Fruit fly (Drosophila melanogaster) whole organism, embryonic: ENCODE data around the gene CG6481.

ENCODE experiments used
- Bdp1 ChIP-seq: fragments of 200-800 bp; sonication (Bioruptor generic); optimal IDR thresholded peaks from 3 replicates; lab custom pipeline; 2016; ENCODE audit warnings: missing biosample characterization, missing genetic modification characterization
- CG10209 ChIP-seq: fragments of 200-800 bp; sonication (Bioruptor generic); optimal IDR thresholded peaks from 3 replicates; lab custom pipeline; 2017; ENCODE audit warnings: missing biosample characterization, mild to moderate bottlenecking, missing genetic modification characterization, missing genetic modification reagents
- CG10366 ChIP-seq: fragments of 200-800 bp; sonication (Bioruptor generic); IDR thresholded peaks from 2 replicates; pipeline ENCODE4 v1.3.6; 2022; ENCODE audit warnings: missing biosample characterization, missing genetic modification characterization
- CG11456 ChIP-seq: fragments of 200-800 bp; sonication (Bioruptor generic); IDR thresholded peaks from 3 replicates; pipeline ENCODE4 v1.3.6; 2022; ENCODE audit warnings: missing biosample characterization, missing genetic modification characterization
- CG11695 ChIP-seq: fragments of 200-800 bp; sonication (Bioruptor generic); IDR thresholded peaks from 3 replicates; pipeline ENCODE4 v1.3.6; 2022; ENCODE audit warnings: missing biosample characterization, missing genetic modification characterization
- CG11723 ChIP-seq: fragments of 200-800 bp; sonication (Bioruptor generic); optimal IDR thresholded peaks from 2 replicates; lab custom pipeline; 2017; ENCODE audit warnings: missing biosample characterization, mild to moderate bottlenecking, missing genetic modification characterization
- CG12104 ChIP-seq: fragments of 200-800 bp; sonication (Bioruptor generic); optimal IDR thresholded peaks from 3 replicates; lab custom pipeline; 2016; ENCODE audit warnings: missing biosample characterization, missing genetic modification characterization
- CG12299 ChIP-seq: fragments of 200-800 bp; sonication (Bioruptor generic); optimal IDR thresholded peaks from 2 replicates; lab custom pipeline; 2018; ENCODE audit warnings: missing biosample characterization, mild to moderate bottlenecking, missing genetic modification characterization
- CG12942 ChIP-seq: fragments of 200-800 bp; sonication (Bioruptor generic); optimal IDR thresholded peaks from 3 replicates; lab custom pipeline; 2016; ENCODE audit warnings: missing biosample characterization, missing genetic modification characterization
- CG13287 ChIP-seq: fragments of 200-800 bp; sonication (Bioruptor generic); IDR thresholded peaks from 2 replicates; pipeline ENCODE4 v1.3.6; 2022; ENCODE audit warnings: missing biosample characterization, missing genetic modification characterization; ENCODE audit not compliant: partially characterized antibody
- CG14014 ChIP-seq: fragments of 200-800 bp; sonication (Bioruptor generic); IDR thresholded peaks from 2 replicates; pipeline ENCODE4 v1.3.6; 2022; ENCODE audit warnings: missing biosample characterization, missing genetic modification characterization
- CG14965 ChIP-seq: fragments of 200-800 bp; sonication (Bioruptor generic); optimal IDR thresholded peaks from 2 replicates; lab custom pipeline; 2016; ENCODE audit warnings: missing biosample characterization, missing genetic modification characterization, borderline replicate concordance
- CG15073 ChIP-seq: fragments of 200-800 bp; sonication (Bioruptor generic); optimal IDR thresholded peaks from 2 replicates; lab custom pipeline; 2016; ENCODE audit warnings: missing biosample characterization, missing genetic modification characterization
- CG15696 ChIP-seq: fragments of 200-800 bp; sonication (Bioruptor generic); optimal IDR thresholded peaks from 2 replicates; lab custom pipeline; 2019; ENCODE audit warnings: missing biosample characterization, mild to moderate bottlenecking, missing genetic modification characterization, moderate library complexity
- CG17568 ChIP-seq: fragments of 200-800 bp; sonication (Bioruptor generic); optimal IDR thresholded peaks from 2 replicates; lab custom pipeline; 2018; ENCODE audit warnings: missing biosample characterization, mild to moderate bottlenecking, missing genetic modification characterization, moderate library complexity
- CG30020 ChIP-seq: fragments of 200-800 bp; optimal IDR thresholded peaks from 2 replicates; lab custom pipeline; 2019; ENCODE audit warnings: missing biosample characterization, mild to moderate bottlenecking, missing genetic modification characterization, moderate library complexity
- CG34422 ChIP-seq: fragments of 200-800 bp; sonication (Bioruptor generic); IDR thresholded peaks from 3 replicates; pipeline ENCODE4 v1.3.6; 2022; ENCODE audit warnings: missing biosample characterization, missing genetic modification characterization
- CG4424 ChIP-seq: fragments of 200-800 bp; sonication (Bioruptor generic); optimal IDR thresholded peaks from 3 replicates; lab custom pipeline; 2016; ENCODE audit warnings: missing biosample characterization, missing genetic modification characterization
- CG4854 ChIP-seq: fragments of 200-800 bp; sonication (Bioruptor generic); optimal IDR thresholded peaks from 2 replicates; lab custom pipeline; 2016; ENCODE audit warnings: missing biosample characterization, missing genetic modification characterization, inconsistent platforms
- CG6654 ChIP-seq: fragments of 200-800 bp; sonication (Bioruptor generic); optimal IDR thresholded peaks from 2 replicates; lab custom pipeline; 2017; ENCODE audit warnings: missing biosample characterization, mild to moderate bottlenecking, missing genetic modification characterization
- CG6813 ChIP-seq: fragments of 200-800 bp; sonication (Bioruptor generic); optimal IDR thresholded peaks from 2 replicates; lab custom pipeline; 2017; ENCODE audit warnings: missing biosample characterization, missing genetic modification characterization, mild to moderate bottlenecking, moderate library complexity, missing genetic modification reagents
- CG7357 ChIP-seq: fragments of 200-800 bp; sonication (Bioruptor generic); IDR thresholded peaks from 3 replicates; pipeline ENCODE4 v1.3.6; 2022; ENCODE audit warnings: missing biosample characterization, missing genetic modification characterization
- CG7556 ChIP-seq: fragments of 200-800 bp; sonication (Bioruptor generic); optimal IDR thresholded peaks from 2 replicates; lab custom pipeline; 2017; ENCODE audit warnings: missing biosample characterization, mild to moderate bottlenecking, missing genetic modification characterization
- CG7987 ChIP-seq: fragments of 200-800 bp; sonication (Bioruptor generic); optimal IDR thresholded peaks from 2 replicates; lab custom pipeline; 2018; ENCODE audit warnings: missing biosample characterization, mild to moderate bottlenecking, missing genetic modification characterization, moderate library complexity
- CG8281 ChIP-seq: fragments of 200-800 bp; sonication (Bioruptor generic); optimal IDR thresholded peaks from 2 replicates; lab custom pipeline; 2018; ENCODE audit warnings: missing biosample characterization, mild to moderate bottlenecking, missing genetic modification characterization, moderate library complexity
- Camta ChIP-seq: fragments of 200-800 bp; sonication (Bioruptor generic); optimal IDR thresholded peaks from 2 replicates; lab custom pipeline; 2016; ENCODE audit warnings: missing biosample characterization, missing genetic modification characterization
- Dbx ChIP-seq: fragments of 200-800 bp; sonication (Bioruptor generic); IDR thresholded peaks from 3 replicates; pipeline ENCODE4 v1.3.6; 2022; ENCODE audit warnings: missing biosample characterization, missing genetic modification characterization
- Hand ChIP-seq: fragments of 200-800 bp; sonication (Bioruptor generic); optimal IDR thresholded peaks from 2 replicates; lab custom pipeline; 2017; ENCODE audit warnings: mild to moderate bottlenecking, missing biosample characterization, missing genetic modification reagents, missing genetic modification characterization
- Lhr ChIP-seq: fragments of 200-800 bp; sonication (Bioruptor generic); optimal IDR thresholded peaks from 3 replicates; lab custom pipeline; 2017; ENCODE audit warnings: mild to moderate bottlenecking, missing biosample characterization, missing genetic modification reagents, missing genetic modification characterization
- NK7.1 ChIP-seq: fragments of 200-800 bp; sonication (Bioruptor generic); optimal IDR thresholded peaks from 3 replicates; lab custom pipeline; 2016; ENCODE audit warnings: missing biosample characterization, missing genetic modification characterization
- Pdp1 ChIP-seq, 2 experiments: fragments of 200-800 bp; sonication (Bioruptor generic); optimal IDR thresholded peaks; 3 replicates each; lab custom pipeline; 2016; ENCODE audit warnings: missing biosample characterization in 2 of 2, missing genetic modification characterization in 2 of 2, mild to moderate bottlenecking in 1 of 2, moderate library complexity in 1 of 2
- Sin3A ChIP-seq: fragments of >200 bp; optimal IDR thresholded peaks from 2 replicates; lab custom pipeline; 2018
- Vsx1 ChIP-seq: fragments of 200-800 bp; sonication (Bioruptor generic); optimal IDR thresholded peaks from 2 replicates; lab custom pipeline; 2017; ENCODE audit warnings: missing biosample characterization, mild to moderate bottlenecking, missing genetic modification characterization, missing genetic modification reagents
- chif ChIP-seq, 2 experiments: fragments of 200-800 bp; sonication (Bioruptor generic); optimal IDR thresholded peaks; 3 replicates each; lab custom pipeline; 2016; ENCODE audit warnings: missing biosample characterization in 2 of 2, missing genetic modification characterization in 2 of 2
- crol ChIP-seq: fragments of 200-800 bp; sonication (Bioruptor generic); IDR thresholded peaks from 2 replicates; pipeline ENCODE4 v1.3.6; 2022; ENCODE audit warnings: missing biosample characterization, missing genetic modification characterization
- dimm ChIP-seq: fragments of 200-800 bp; sonication (Bioruptor generic); IDR thresholded peaks from 2 replicates; pipeline ENCODE4 v1.3.6; 2022; ENCODE audit warnings: missing biosample characterization, missing genetic modification characterization
- dpn ChIP-seq, 2 experiments: fragments of 200-800 bp; sonication (Bioruptor generic); optimal IDR thresholded peaks; 3 replicates each; lab custom pipeline; 2016; ENCODE audit warnings: missing biosample characterization in 2 of 2, missing genetic modification characterization in 2 of 2
- exex ChIP-seq: fragments of 200-800 bp; sonication (Bioruptor generic); optimal IDR thresholded peaks from 4 replicates; lab custom pipeline; 2018; ENCODE audit warnings: missing biosample characterization, mild to moderate bottlenecking, missing genetic modification characterization, moderate library complexity
- fd102C ChIP-seq: fragments of 200-800 bp; sonication (Bioruptor generic); optimal IDR thresholded peaks from 2 replicates; lab custom pipeline; 2018; ENCODE audit warnings: missing biosample characterization, mild to moderate bottlenecking, missing genetic modification characterization, moderate library complexity
- lmd ChIP-seq: fragments of 200-800 bp; sonication (Bioruptor generic); IDR thresholded peaks from 2 replicates; pipeline ENCODE4 v1.3.6; 2022; ENCODE audit warnings: missing biosample characterization, missing genetic modification characterization
- nerfin-2 ChIP-seq: fragments of 200-800 bp; sonication (Bioruptor generic); IDR thresholded peaks from 2 replicates; pipeline ENCODE4 v1.3.6; 2022; ENCODE audit warnings: missing biosample characterization, missing genetic modification characterization; ENCODE audit not compliant: partially characterized antibody
- pho ChIP-seq: fragments of 200-800 bp; sonication (Bioruptor generic); optimal IDR thresholded peaks from 2 replicates; lab custom pipeline; 2016; ENCODE audit warnings: missing biosample characterization, missing genetic modification characterization
- salm ChIP-seq: fragments of 200-800 bp; sonication (Bioruptor generic); optimal IDR thresholded peaks from 2 replicates; lab custom pipeline; 2018; ENCODE audit warnings: missing biosample characterization, mild to moderate bottlenecking, missing genetic modification characterization
- scrt ChIP-seq: fragments of 200-800 bp; sonication (Bioruptor generic); optimal IDR thresholded peaks from 2 replicates; lab custom pipeline; 2018; ENCODE audit warnings: missing biosample characterization, mild to moderate bottlenecking, missing genetic modification characterization, moderate library complexity
- sim ChIP-seq: fragments of 200-800 bp; sonication (Bioruptor generic); IDR thresholded peaks from 2 replicates; pipeline ENCODE4 v1.3.6; 2022; ENCODE audit warnings: missing biosample characterization, missing genetic modification characterization
- slbo ChIP-seq: fragments of 200-800 bp; sonication (Bioruptor generic); IDR thresholded peaks from 2 replicates; pipeline ENCODE4 v1.3.6; 2022; ENCODE audit warnings: missing biosample characterization, missing genetic modification characterization
- tll ChIP-seq, 2 experiments: fragments of 200-800 bp in 1 of 2; fragments of >200 bp in 1 of 2; sonication (Bioruptor generic) in 1 of 2; optimal IDR thresholded peaks; 2 replicates each; lab custom pipeline; 2017 to 2019; ENCODE audit warnings: missing biosample characterization in 2 of 2, missing genetic modification characterization in 2 of 2, mild to moderate bottlenecking in 1 of 2, moderate library complexity in 1 of 2
- twi ChIP-seq: fragments of 200-800 bp; optimal IDR thresholded peaks from 2 replicates; lab custom pipeline; 2019; ENCODE audit warnings: missing biosample characterization, mild to moderate bottlenecking, missing genetic modification characterization, moderate library complexity
- wek ChIP-seq: fragments of 200-800 bp; sonication (Bioruptor generic); optimal IDR thresholded peaks from 3 replicates; lab custom pipeline; 2018; ENCODE audit warnings: missing biosample characterization, mild to moderate bottlenecking, missing genetic modification characterization, moderate library complexity
- zen ChIP-seq: fragments of 200-800 bp; sonication (Bioruptor generic); optimal IDR thresholded peaks from 3 replicates; lab custom pipeline; 2018; ENCODE audit warnings: missing biosample characterization, mild to moderate bottlenecking, missing genetic modification characterization, moderate library complexity
- zen2 ChIP-seq: fragments of 200-800 bp; sonication (Bioruptor generic); IDR thresholded peaks from 3 replicates; pipeline ENCODE4 v1.3.6; 2022; ENCODE audit warnings: missing biosample characterization, missing genetic modification characterization; ENCODE audit not compliant: partially characterized antibody

Gene CG6481

dm6 chrX:18512271-18512679 is 10.0 kb downstream of the CG6481 start, which contains the start of gene Ggt-1 (continued):
- TF ChIP-seq exex (tag; lab: Kevin White, UChicago) (no peak), slbo (no peak), CG12299 (tag; lab: Kevin White, UChicago) (no peak), tll (GFP tag; optimal IDR thresholded peaks at IDR 0.05; lab: Kevin White, UChicago) (no peak), Pdp1 (GFP tag; optimal IDR thresholded peaks at IDR 0.05; lab: Kevin White, UChicago) (peak in 1 of 2 experiments; percentile 93), CG7987 (GFP tag; lab: Kevin White, UChicago) (no peak), sim (GFP tag; lab: Robert Waterston, UW) (no peak), CG12942 (GFP tag; lab: Kevin White, UChicago) (no peak), Vsx1 (GFP tag; lab: Kevin White, UChicago) (no peak), twi (tag; lab: Kevin White, UChicago) (no peak), nerfin-2 (GFP tag; lab: Robert Waterston, UW) (peak; percentile 97), zen (tag; lab: Kevin White, UChicago) (no peak), CG11723 (GFP tag; lab: Kevin White, UChicago) (no peak), CG4854 (GFP tag; lab: Kevin White, UChicago) (no peak), chif (GFP tag; optimal IDR thresholded peaks at IDR 0.05; lab: Kevin White, UChicago) (no peak), wek (GFP tag; lab: Kevin White, UChicago) (peak; percentile 3), CG8281 (tag; lab: Kevin White, UChicago) (no peak), CG12104 (GFP tag; lab: Kevin White, UChicago) (no peak), zen2 (GFP tag; lab: Robert Waterston, UW) (peak; percentile 97), CG11695 (GFP tag; lab: Robert Waterston, UW) (no peak), CG30020 (tag; lab: Kevin White, UChicago) (peak; percentile 23), Lhr (GFP tag; lab: Kevin White, UChicago) (peak; percentile 65), CG14965 (no peak), scrt (GFP tag; lab: Kevin White, UChicago) (no peak), crol (GFP tag; lab: Robert Waterston, UW) (no peak), CG7357 (no peak), CG11456 (no peak), CG7556 (no peak), CG10209 (GFP tag; lab: Kevin White, UChicago) (no peak), Dbx (peak; percentile 31; the same call in 1 of the 3 replicates), CG15073 (GFP tag; lab: Kevin White, UChicago) (no peak), Camta (GFP tag; lab: Kevin White, UChicago) (no peak), CG6654 (no peak), CG15696 (no peak), NK7.1 (GFP tag; lab: Kevin White, UChicago) (no peak), CG13287 (GFP tag; lab: Robert Waterston, UW) (peak; percentile 97), CG17568 (GFP tag; lab: Kevin White, UChicago) (no peak), Hand (GFP tag; lab: Kevin White, UChicago) (no peak), dpn (GFP tag; optimal IDR thresholded peaks at IDR 0.05; lab: Kevin White, UChicago) (no peak), CG4424 (GFP tag; lab: Kevin White, UChicago) (no peak), lmd (GFP tag; lab: Robert Waterston, UW) (no peak), fd102C (GFP tag; lab: Kevin White, UChicago) (no peak), salm (tag; lab: Kevin White, UChicago) (no peak), CG6813 (GFP tag; lab: Kevin White, UChicago) (no peak), pho (GFP tag; lab: Kevin White, UChicago) (no peak), Bdp1 (GFP tag; lab: Kevin White, UChicago) (no peak), CG10366 (GFP tag; lab: Robert Waterston, UW) (no peak), CG34422 (GFP tag; lab: Robert Waterston, UW) (0 out of 3 replicates have a peak, but pooled peaks have one; percentile 17), CG14014 (GFP tag; lab: Robert Waterston, UW) (no peak), Sin3A (no peak), dimm (no peak)
